Fruit fly (Drosophila melanogaster): Measurements from ENCODE around the gene Axud1.

DNA sequence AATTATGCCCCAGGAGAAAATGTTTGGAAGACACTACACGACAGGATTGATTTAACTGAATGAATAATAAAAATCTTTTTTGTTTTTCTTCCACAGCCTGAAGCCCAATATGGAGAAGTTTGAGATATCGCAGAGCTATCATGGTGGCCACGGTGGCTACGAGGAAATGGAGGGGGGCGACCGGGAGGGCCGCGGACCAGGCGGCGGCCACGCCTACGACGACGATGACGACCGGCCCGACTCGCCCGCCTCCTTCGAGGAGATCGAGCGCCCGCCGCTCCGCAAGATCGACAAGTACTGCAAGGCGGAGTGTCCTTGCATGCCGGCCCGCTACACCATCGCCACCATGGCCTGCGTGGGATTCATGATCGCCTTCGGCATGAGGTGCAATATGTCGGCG is 39.5 kb downstream of the Axud1 start:
- TF ChIP-seq psq (optimal IDR thresholded peaks at IDR 0.05) (no peak), CG8478 (optimal IDR thresholded peaks at IDR 0.05) (no peak), EcR (GFP tag; optimal IDR thresholded peaks at IDR 0.05) (no peak), pan (optimal IDR thresholded peaks at IDR 0.05) (no peak), usp (GFP tag; optimal IDR thresholded peaks at IDR 0.05) (no peak)

Measured in whole organism.